Worm (Caenorhabditis elegans) whole organism, L1 larva: ENCODE measurements around the gene fbxa-42.
"Not testable (repeated sequence)": the region's sequence is repeated elsewhere in the genome, so short reads cannot be mapped to it uniquely, and the experiment has no call there.

ENCODE experiments used
- aha-1 ChIP-seq: fragments of 150-350 bp; optimal IDR thresholded peaks from 2 replicates; lab custom pipeline; 2014; ENCODE audit warnings: missing biosample characterization, missing genetic modification characterization
- aly-2 ChIP-seq: fragments of 150-350 bp; optimal IDR thresholded peaks from 2 replicates; lab custom pipeline; 2014; ENCODE audit warnings: missing biosample characterization, missing genetic modification characterization
- ceh-8 ChIP-seq: fragments of 200-800 bp; sonication (Bioruptor generic); optimal IDR thresholded peaks from 2 replicates; lab custom pipeline; 2018; ENCODE audit warnings: mild to moderate bottlenecking, missing genetic modification characterization, moderate library complexity, missing compliant biosample characterization
- dpl-1 ChIP-seq, 3 experiments: fragments of 150-350 bp in 2 of 3; sonication (generic microtip) in 1 of 3; optimal IDR thresholded peaks; 2 replicates each; lab custom pipeline; 2014 to 2017; ENCODE audit warnings: missing biosample characterization in 3 of 3, missing genetic modification characterization in 3 of 3, missing genetic modification reagents in 3 of 3
- hlh-17 ChIP-seq: fragments of 200-800 bp; sonication (Bioruptor generic); optimal IDR thresholded peaks from 2 replicates; lab custom pipeline; 2018; ENCODE audit warnings: missing genetic modification characterization, mild to moderate bottlenecking, missing compliant biosample characterization, moderate library complexity, borderline replicate concordance
- lin-15B ChIP-seq: fragments of 150-350 bp; sonication (generic microtip); optimal IDR thresholded peaks from 3 replicates; lab custom pipeline; 2014; ENCODE audit warnings: missing biosample characterization, missing genetic modification characterization
- lin-39 ChIP-seq: fragments of 150-350 bp; optimal IDR thresholded peaks from 2 replicates; lab custom pipeline; 2014; ENCODE audit warnings: missing biosample characterization, missing genetic modification reagents, missing genetic modification characterization
- skn-1 ChIP-seq: fragments of 150-350 bp; optimal IDR thresholded peaks from 2 replicates; lab custom pipeline; 2014; ENCODE audit warnings: missing biosample characterization, missing genetic modification characterization
- snpc-4 ChIP-seq: fragments of 150-350 bp; optimal IDR thresholded peaks from 2 replicates; lab custom pipeline; 2014; ENCODE audit warnings: missing biosample characterization, missing genetic modification characterization
- sptf-1 ChIP-seq: fragments of 150-350 bp; optimal IDR thresholded peaks from 2 replicates; lab custom pipeline; 2014; ENCODE audit warnings: missing biosample characterization, missing genetic modification characterization
- unc-62 ChIP-seq: fragments of 150-350 bp; optimal IDR thresholded peaks from 2 replicates; lab custom pipeline; 2014; ENCODE audit warnings: missing biosample characterization, missing genetic modification reagents, missing genetic modification characterization

- not testable (repeated sequence) for TF ChIP-seq hlh-17 (GFP tag; lab: Kevin White, UChicago); sptf-1; ceh-8 (GFP tag; lab: Kevin White, UChicago); lin-39 (tag; lab: Kevin White, UChicago); aly-2 (tag; lab: Kevin White, UChicago); snpc-4; lin-15B (tag; lab: Kevin White, UChicago); aha-1 (tag; lab: Kevin White, UChicago); skn-1 (tag; lab: Kevin White, UChicago); unc-62 (GFP tag; lab: Kevin White, UChicago)
- peak in 1 of 3 experiments; percentile 3 for TF ChIP-seq dpl-1 (GFP tag; optimal IDR thresholded peaks at IDR 0.05; lab: Kevin White, UChicago)
Observed at ce11 chrIII:2271016-2271590, 9.8 kb upstream of the fbxa-42 start.
